Worm (Caenorhabditis elegans) whole organism, L3 larva: ENCODE data around the gene mttu-1.
"Not testable (repeated sequence)": the region's sequence is repeated elsewhere in the genome, so short reads cannot be mapped to it uniquely, and the experiment has no call there.

Experiments used
- R02D3.7 ChIP-seq: fragments of 150-350 bp; optimal IDR thresholded peaks from 2 replicates; lab custom pipeline; 2014; ENCODE audit warnings: missing biosample characterization, missing genetic modification characterization
- aly-2 ChIP-seq: fragments of 150-350 bp; optimal IDR thresholded peaks from 2 replicates; lab custom pipeline; 2014; ENCODE audit warnings: missing biosample characterization, missing genetic modification characterization
- ceh-16 ChIP-seq: sonication (generic microtip); optimal IDR thresholded peaks from 2 replicates; lab custom pipeline; 2017; ENCODE audit warnings: missing biosample characterization, missing genetic modification characterization
- ceh-9 ChIP-seq: sonication (generic microtip); optimal IDR thresholded peaks from 2 replicates; lab custom pipeline; 2018; ENCODE audit warnings: missing biosample characterization, missing genetic modification characterization
- daf-12 ChIP-seq: fragments of 150-350 bp; optimal IDR thresholded peaks from 2 replicates; lab custom pipeline; 2014; ENCODE audit warnings: missing biosample characterization, missing genetic modification reagents, missing genetic modification characterization
- egl-27 ChIP-seq: sonication (generic microtip); optimal IDR thresholded peaks from 4 replicates; lab custom pipeline; 2017; ENCODE audit warnings: missing biosample characterization, missing genetic modification reagents, missing genetic modification characterization
- egl-5 ChIP-seq: fragments of 150-350 bp; optimal IDR thresholded peaks from 2 replicates; lab custom pipeline; 2017; ENCODE audit warnings: missing biosample characterization, missing genetic modification reagents, missing genetic modification characterization, inconsistent platforms
- elt-1 ChIP-seq: fragments of 150-350 bp; optimal IDR thresholded peaks from 2 replicates; lab custom pipeline; 2014; ENCODE audit warnings: missing biosample characterization, missing genetic modification characterization
- elt-2 ChIP-seq: sonication (generic microtip); optimal IDR thresholded peaks from 2 replicates; lab custom pipeline; 2016; ENCODE audit warnings: missing genetic modification reagents, mild to moderate bottlenecking, missing genetic modification characterization, missing compliant biosample characterization
- elt-3 ChIP-seq, 3 experiments: fragments of 150-350 bp in 1 of 3; sonication (generic microtip) in 2 of 3; optimal IDR thresholded peaks; 2 replicates in 2 of 3; 4 replicates in 1 of 3; lab custom pipeline; 2014 to 2017; ENCODE audit warnings: missing biosample characterization in 3 of 3, missing genetic modification characterization in 3 of 3
- eor-1 ChIP-seq, 2 experiments: fragments of 150-350 bp; optimal IDR thresholded peaks; 2 replicates each; lab custom pipeline; 2014 to 2018; ENCODE audit warnings: missing biosample characterization in 2 of 2, missing genetic modification characterization in 2 of 2
- hmg-11 ChIP-seq: sonication (generic microtip); optimal IDR thresholded peaks from 2 replicates; lab custom pipeline; 2016; ENCODE audit warnings: missing genetic modification characterization, missing compliant biosample characterization
- jun-1 ChIP-seq: fragments of 150-350 bp; optimal IDR thresholded peaks from 2 replicates; lab custom pipeline; 2014; ENCODE audit warnings: missing biosample characterization, missing genetic modification reagents, missing genetic modification characterization
- lin-15B ChIP-seq: fragments of 150-350 bp; optimal IDR thresholded peaks from 2 replicates; lab custom pipeline; 2014; ENCODE audit warnings: missing biosample characterization, missing genetic modification characterization
- lsy-12 ChIP-seq: sonication (generic microtip); optimal IDR thresholded peaks from 2 replicates; lab custom pipeline; 2016; ENCODE audit warnings: mild to moderate bottlenecking, missing genetic modification characterization, missing compliant biosample characterization
- nhr-11 ChIP-seq: fragments of 150-350 bp; optimal IDR thresholded peaks from 2 replicates; lab custom pipeline; 2014; ENCODE audit warnings: missing biosample characterization, missing genetic modification characterization
- nhr-23 ChIP-seq: fragments of 150-350 bp; optimal IDR thresholded peaks from 2 replicates; lab custom pipeline; 2014; ENCODE audit warnings: missing biosample characterization, missing genetic modification reagents, missing genetic modification characterization
- nhr-237 ChIP-seq: fragments of 150-350 bp; optimal IDR thresholded peaks from 2 replicates; lab custom pipeline; 2014; ENCODE audit warnings: missing biosample characterization, missing genetic modification characterization
- nhr-28 ChIP-seq: fragments of 150-350 bp; optimal IDR thresholded peaks from 2 replicates; lab custom pipeline; 2014; ENCODE audit warnings: missing biosample characterization, missing genetic modification characterization
- nhr-43 ChIP-seq: sonication (generic microtip); optimal IDR thresholded peaks from 2 replicates; lab custom pipeline; 2016; ENCODE audit warnings: mild to moderate bottlenecking, missing genetic modification characterization, missing compliant biosample characterization; ENCODE audit not compliant: poor library complexity, severe bottlenecking
- nhr-67 ChIP-seq: fragments of 150-350 bp; optimal IDR thresholded peaks from 2 replicates; lab custom pipeline; 2014; ENCODE audit warnings: missing biosample characterization, missing genetic modification characterization
- nhr-76 ChIP-seq: fragments of 150-350 bp; sonication (generic microtip); optimal IDR thresholded peaks from 5 replicates; lab custom pipeline; 2014; ENCODE audit warnings: missing biosample characterization, missing genetic modification characterization
- nhr-77 ChIP-seq: fragments of 150-350 bp; optimal IDR thresholded peaks from 2 replicates; lab custom pipeline; 2014; ENCODE audit warnings: missing biosample characterization, missing genetic modification characterization
- pha-4 ChIP-seq: fragments of 150-350 bp; optimal IDR thresholded peaks from 2 replicates; lab custom pipeline; 2014; ENCODE audit warnings: missing biosample characterization, missing genetic modification reagents, missing genetic modification characterization
- sea-2 ChIP-seq: fragments of 150-350 bp; sonication (generic microtip); optimal IDR thresholded peaks from 4 replicates; lab custom pipeline; 2014; ENCODE audit warnings: missing biosample characterization, missing genetic modification reagents, missing genetic modification characterization
- skn-1 ChIP-seq: fragments of 150-350 bp; optimal IDR thresholded peaks from 2 replicates; lab custom pipeline; 2014; ENCODE audit warnings: missing biosample characterization, missing genetic modification characterization
- tbx-2 ChIP-seq: sonication (generic microtip); optimal IDR thresholded peaks from 2 replicates; lab custom pipeline; 2016; ENCODE audit warnings: mild to moderate bottlenecking, missing genetic modification characterization, missing compliant biosample characterization
- unc-39 ChIP-seq: sonication (generic microtip); optimal IDR thresholded peaks from 4 replicates; lab custom pipeline; 2017; ENCODE audit warnings: missing biosample characterization, missing genetic modification characterization
- zag-1 ChIP-seq: fragments of 150-350 bp; optimal IDR thresholded peaks from 2 replicates; lab custom pipeline; 2014; ENCODE audit warnings: missing biosample characterization, missing genetic modification characterization
- ztf-11 ChIP-seq: fragments of 150-350 bp; optimal IDR thresholded peaks from 2 replicates; lab custom pipeline; 2014; ENCODE audit warnings: missing biosample characterization, missing genetic modification characterization
- ztf-4 ChIP-seq: fragments of 150-350 bp; optimal IDR thresholded peaks from 2 replicates; lab custom pipeline; 2014; ENCODE audit warnings: missing biosample characterization, missing genetic modification characterization

mttu-1 gene

ce11 chrIV:11336180-11336579 lies 39.5 kb upstream of the mttu-1 start:
- TF ChIP-seq lsy-12 (no peak), unc-39 (tag; lab: Kevin White, UChicago) (no peak), ceh-16 (tag; lab: Kevin White, UChicago) (no peak), nhr-237 (no peak), R02D3.7 (no peak), egl-27 (tag; lab: Kevin White, UChicago) (no peak), sea-2 (GFP tag; lab: Kevin White, UChicago) (no peak), nhr-76 (tag; lab: Kevin White, UChicago) (no peak), nhr-67 (tag; lab: Kevin White, UChicago) (no peak), zag-1 (tag; lab: Kevin White, UChicago) (no peak), elt-2 (tag; lab: Kevin White, UChicago) (no peak), ztf-11 (no peak), skn-1 (tag; lab: Kevin White, UChicago) (no peak), egl-5 (tag; lab: Kevin White, UChicago) (no peak)

- TF ChIP-seq ceh-9 (tag; lab: Kevin White, UChicago) (no peak), eor-1 (tag; optimal IDR thresholded peaks at IDR 0.05; lab: Kevin White, UChicago) (no peak), daf-12 (tag; lab: Kevin White, UChicago) (no peak), skn-1 (tag; lab: Kevin White, UChicago) (no peak), tbx-2 (tag; lab: Kevin White, UChicago) (no peak), ztf-4 (tag; lab: Kevin White, UChicago) (no peak), elt-2 (tag; lab: Kevin White, UChicago) (no peak), nhr-237 (no peak), pha-4 (peak; percentile 43), nhr-77 (tag; lab: Kevin White, UChicago) (no peak), nhr-43 (no peak), elt-3 (tag; optimal IDR thresholded peaks at IDR 0.05; lab: Kevin White, UChicago) (no peak), nhr-76 (tag; lab: Kevin White, UChicago) (no peak), lin-15B (tag; lab: Kevin White, UChicago) (peak; percentile 24), nhr-28 (tag; lab: Kevin White, UChicago) (no peak)
- TF ChIP-seq, all 47 proteins: peak for 2
Observed at ce11 chrIV:11332751-11333150, 36.1 kb upstream of the mttu-1 start, which contains the start of gene sart-3. Gene sart-3 (minus strand): TSS chrIV:11332969.

ce11 chrIV:11329269-11329668 lies 32.6 kb upstream of the mttu-1 start, which contains the start of gene leo-1:
Gene leo-1 (minus strand): TSS chrIV:11329369.
- TF ChIP-seq ztf-11 (no peak), eor-1 (tag; optimal IDR thresholded peaks at IDR 0.05; lab: Kevin White, UChicago) (no peak), hmg-11 (tag; lab: Kevin White, UChicago) (no peak), unc-39 (tag; lab: Kevin White, UChicago) (no peak), ztf-4 (tag; lab: Kevin White, UChicago) (no peak), nhr-28 (tag; lab: Kevin White, UChicago) (no peak), elt-1 (tag; lab: Kevin White, UChicago) (no peak), ceh-16 (tag; lab: Kevin White, UChicago) (no peak)

- TF ChIP-seq aly-2 (tag; lab: Kevin White, UChicago) (no peak), hmg-11 (tag; lab: Kevin White, UChicago) (no peak), jun-1 (no peak), nhr-23 (no peak), tbx-2 (tag; lab: Kevin White, UChicago) (no peak)
Observed at ce11 chrIV:11326939-11327565, 30.4 kb upstream of the mttu-1 start, which contains the start of gene B0035.21. Gene B0035.21 (plus strand): TSS chrIV:11327260.

- not testable (repeated sequence) for TF ChIP-seq lin-15B, unc-39, nhr-11 (tag; lab: Kevin White, UChicago)
Observed at ce11 chrIV:11324741-11325140, 28.1 kb upstream of the mttu-1 start, which contains the start of gene his-48. Gene his-48 (plus strand): TSS chrIV:11324745.
